Fruit fly (Drosophila melanogaster) Kc167 (cell line): ENCODE measurements around the gene CG7860.
A peak's percentile ranks its signal among the peaks of the same experiment; 100 is the strongest.

Experiments
- Myc ChIP-seq: fragments of >200 bp; optimal IDR thresholded peaks from 2 replicates; lab custom pipeline; 2017; ENCODE audit warnings: missing external identifiers
- Sin3A ChIP-seq: fragments of >200 bp; optimal IDR thresholded peaks from 2 replicates; lab custom pipeline; 2018; ENCODE audit warnings: missing external identifiers
- h ChIP-seq: fragments of >200 bp; optimal IDR thresholded peaks from 3 replicates; lab custom pipeline; 2018; ENCODE audit warnings: missing external identifiers
- insv ChIP-seq: fragments of >200 bp; optimal IDR thresholded peaks from 3 replicates; lab custom pipeline; 2018; ENCODE audit warnings: missing external identifiers
- psq ChIP-seq: fragments of >200 bp; optimal IDR thresholded peaks from 2 replicates; lab custom pipeline; 2017; ENCODE audit warnings: missing external identifiers
- ttk ChIP-seq: sonication (Bioruptor generic); optimal IDR thresholded peaks from 2 replicates; lab custom pipeline; 2017; ENCODE audit warnings: missing external identifiers

Gene CG7860

DNA sequence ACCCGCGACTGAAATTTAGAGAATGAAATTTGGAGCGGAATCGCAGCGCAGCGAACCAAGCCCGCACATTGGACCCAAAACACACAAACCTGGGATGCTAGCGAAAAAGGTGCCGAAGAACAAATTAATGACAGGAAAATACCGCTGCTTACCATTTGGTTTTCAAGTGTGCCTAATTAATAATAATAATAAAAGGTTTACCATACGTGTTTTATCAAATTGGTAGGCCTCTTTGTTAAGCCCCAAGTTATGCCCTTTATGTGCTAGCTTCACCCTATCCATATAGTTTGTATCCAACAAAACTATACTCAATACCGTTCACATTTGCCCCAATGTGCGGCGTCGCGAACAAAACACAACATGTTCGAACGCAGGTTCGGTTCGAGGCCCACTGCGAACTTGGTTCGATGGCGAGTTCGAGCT lies 14.5 kb upstream of the CG7860 start, which contains the start of gene Ac13E:
Gene Ac13E, minus strand, starts transcription at position 23 of the 423 bp plus-strand sequence.
- TF ChIP-seq ttk (lab: Kevin White, UChicago): no peak
- TF ChIP-seq Sin3A (lab: Kevin White, UChicago): no peak
- TF ChIP-seq Myc: no peak
- no peak for TF ChIP-seq psq (lab: Kevin White, UChicago)
- no peak for TF ChIP-seq insv (lab: Kevin White, UChicago)
- no peak for TF ChIP-seq h

dm6 chrX:15555945-15556344 lies 12.8 kb upstream of the CG7860 start, which contains the start of gene CG42300:
Gene CG42300, minus strand, starts transcription at chrX:15556045.
- TF ChIP-seq insv (lab: Kevin White, UChicago) (no peak), Sin3A (lab: Kevin White, UChicago) (no peak), Myc (no peak), ttk (lab: Kevin White, UChicago) (no peak), psq (lab: Kevin White, UChicago) (no peak), h (no peak)

dm6 chrX:15568353-15568982 lies 325 bp upstream of the CG7860 start:
- TF ChIP-seq ttk (lab: Kevin White, UChicago) (no peak), h (no peak), Myc (no peak), Sin3A (lab: Kevin White, UChicago) (no peak), psq (lab: Kevin White, UChicago) (no peak), insv (lab: Kevin White, UChicago) (no peak)

DNA sequence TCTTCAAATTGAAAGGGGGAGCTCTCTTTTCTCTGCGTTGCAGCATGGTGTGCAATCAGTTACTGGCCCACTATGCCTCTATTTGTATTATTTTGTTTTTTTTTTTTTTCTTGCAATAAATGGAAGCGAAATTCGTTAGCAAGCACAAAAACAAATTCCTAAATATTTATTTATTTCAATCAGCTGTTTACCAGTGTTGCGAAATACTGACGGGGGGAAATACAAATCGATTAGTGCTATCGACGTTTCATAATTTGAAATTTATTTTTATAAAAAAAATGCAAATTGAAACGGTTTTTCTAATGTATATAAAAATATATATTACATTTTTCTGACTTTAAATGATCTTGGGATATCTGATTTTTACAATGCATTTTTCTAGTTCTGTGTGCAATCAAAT lies 3.1 kb downstream of the CG7860 start, which contains the start of gene CG15643:
Gene CG15643, minus strand, starts transcription at position 211 of the 400 bp plus-strand sequence.
- TF ChIP-seq Myc (no peak), ttk (lab: Kevin White, UChicago) (no peak), insv (lab: Kevin White, UChicago) (no peak), Sin3A (lab: Kevin White, UChicago) (no peak), h (no peak), psq (lab: Kevin White, UChicago) (no peak)

- no peak for TF ChIP-seq psq (lab: Kevin White, UChicago)
- TF ChIP-seq insv (lab: Kevin White, UChicago): no peak
- TF ChIP-seq Myc: no peak
- TF ChIP-seq Sin3A (lab: Kevin White, UChicago): no peak
- no peak for TF ChIP-seq ttk (lab: Kevin White, UChicago)
- TF ChIP-seq h: no peak
These were observed 5.6 kb downstream of the CG7860 start, which contains the start of gene CG9213 for dm6 chrX:15574384-15574783. Gene CG9213, minus strand, starts transcription at chrX:15574535.

dm6 chrX:15575557-15575956 lies 6.8 kb downstream of the CG7860 start, which contains the start of gene CG42299:
Gene CG42299, minus strand, starts transcription at chrX:15575683.
- TF ChIP-seq psq (lab: Kevin White, UChicago) (no peak), h (no peak), ttk (lab: Kevin White, UChicago) (no peak), Myc (no peak), insv (lab: Kevin White, UChicago) (no peak), Sin3A (lab: Kevin White, UChicago) (no peak)

- TF ChIP-seq ttk (lab: Kevin White, UChicago): no peak
- no peak for TF ChIP-seq Sin3A (lab: Kevin White, UChicago)
- no peak for TF ChIP-seq insv (lab: Kevin White, UChicago)
- no peak for TF ChIP-seq psq (lab: Kevin White, UChicago)
- TF ChIP-seq Myc: no peak
- TF ChIP-seq h: no peak
These were observed 9.2 kb downstream of the CG7860 start, which contains the start of the genes cerv and CG7872 for dm6 chrX:15578043-15578442. Gene cerv, minus strand, starts transcription at chrX:15578171. Gene CG7872, plus strand, starts transcription at chrX:15578205.

DNA sequence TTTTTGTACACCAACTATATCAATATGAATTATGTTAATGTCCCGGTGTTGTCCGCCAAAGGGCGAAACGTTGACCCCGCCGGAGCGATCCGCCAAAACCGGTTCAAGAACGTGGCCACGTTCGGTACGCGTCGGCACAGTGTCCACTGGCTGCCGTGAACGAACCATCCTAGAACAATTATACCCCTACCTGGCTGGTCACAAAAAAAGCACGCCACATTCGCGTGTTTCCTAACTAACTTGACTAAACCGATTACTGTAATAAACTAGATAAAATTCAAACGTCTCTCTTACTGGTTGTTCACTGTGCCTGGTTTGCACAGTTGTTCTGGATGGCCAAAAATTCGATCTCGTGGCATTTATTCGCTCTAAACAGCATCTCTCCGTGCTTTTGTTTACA lies 10.8 kb downstream of the CG7860 start:
- TF ChIP-seq psq (lab: Kevin White, UChicago) (no peak), insv (lab: Kevin White, UChicago) (no peak), Myc (no peak)

dm6 chrX:15582853-15583252 lies 14.1 kb downstream of the CG7860 start, which contains the start of the genes CG9215 and CG8097:
Gene CG9215, minus strand, starts transcription at chrX:15582874.
Gene CG8097, plus strand, starts transcription at chrX:15583159.
- TF ChIP-seq psq (lab: Kevin White, UChicago): no peak
- no peak for TF ChIP-seq ttk (lab: Kevin White, UChicago)
- TF ChIP-seq insv (lab: Kevin White, UChicago): no peak
- TF ChIP-seq h: no peak
- TF ChIP-seq Myc: no peak
- no peak for TF ChIP-seq Sin3A (lab: Kevin White, UChicago)

- TF ChIP-seq Myc (no peak), ttk (lab: Kevin White, UChicago) (peak; percentile 96)
These were observed 15.1 kb downstream of the CG7860 start for dm6 chrX:15583842-15584441.

- TF ChIP-seq h: no peak
- no peak for TF ChIP-seq insv (lab: Kevin White, UChicago)
- no peak for TF ChIP-seq psq (lab: Kevin White, UChicago)
- no peak for TF ChIP-seq ttk (lab: Kevin White, UChicago)
- TF ChIP-seq Myc: no peak
- TF ChIP-seq Sin3A (lab: Kevin White, UChicago): no peak
These were observed 18.6 kb downstream of the CG7860 start, which contains the start of gene Alp11 for dm6 chrX:15587433-15587832. Gene Alp11, plus strand, starts transcription at chrX:15587733.
